Fruit fly (Drosophila melanogaster): Measurements from ENCODE around the gene CG31683.

DNA sequence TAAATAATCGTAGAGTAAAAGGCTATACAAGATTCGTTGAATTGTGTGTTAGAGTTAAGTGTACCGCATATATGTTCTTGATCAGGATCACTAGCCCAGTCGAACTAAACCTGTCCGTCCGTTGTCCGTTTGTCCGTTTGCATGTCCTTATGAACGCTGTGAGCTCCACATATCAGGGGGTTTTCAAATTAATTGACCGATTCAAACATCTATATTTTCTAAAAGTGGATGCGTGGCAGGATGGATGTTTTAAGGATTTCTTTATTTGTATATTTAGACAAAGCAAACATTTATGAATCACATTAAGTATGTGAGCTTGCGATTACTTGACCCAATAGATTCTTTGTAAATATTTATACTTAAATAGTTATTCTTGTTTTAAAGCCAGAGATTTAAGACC is 14.6 kb downstream of the CG31683 start:
- TF ChIP-seq CG5204 (GFP tag; optimal IDR thresholded peaks at IDR 0.05) = no peak
- no peak for TF ChIP-seq cic (GFP tag; optimal IDR thresholded peaks at IDR 0.05)
- no peak for TF ChIP-seq CG33017 (tag; optimal IDR thresholded peaks at IDR 0.05)

Data from whole organism, adult.